Worm (Caenorhabditis elegans) whole organism, L2 larva: Measurements from ENCODE around the gene nhr-87.

ENCODE experiments used
- R02D3.7 ChIP-seq: fragments of 150-350 bp; optimal IDR thresholded peaks from 2 replicates; lab custom pipeline; 2014; ENCODE audit warnings: missing biosample characterization, missing genetic modification characterization
- alr-1 ChIP-seq: fragments of 150-350 bp; optimal IDR thresholded peaks from 2 replicates; lab custom pipeline; 2014; ENCODE audit warnings: missing biosample characterization, missing genetic modification characterization
- blmp-1 ChIP-seq: sonication (generic microtip); optimal IDR thresholded peaks from 2 replicates; lab custom pipeline; 2017; ENCODE audit warnings: missing genetic modification characterization, mild to moderate bottlenecking, missing compliant biosample characterization, antibody characterized with exemption, moderate library complexity; ENCODE audit not compliant: insufficient read depth
- ceh-16 ChIP-seq: fragments of 150-350 bp; optimal IDR thresholded peaks from 2 replicates; lab custom pipeline; 2014; ENCODE audit warnings: missing biosample characterization, missing genetic modification characterization
- fos-1 ChIP-seq: fragments of 150-350 bp; optimal IDR thresholded peaks from 2 replicates; lab custom pipeline; 2014; ENCODE audit warnings: missing biosample characterization, missing genetic modification characterization
- lin-39 ChIP-seq: fragments of 150-350 bp; optimal IDR thresholded peaks from 2 replicates; lab custom pipeline; 2014; ENCODE audit warnings: missing biosample characterization, missing genetic modification reagents, missing genetic modification characterization
- mab-5 ChIP-seq: fragments of 150-350 bp; optimal IDR thresholded peaks from 2 replicates; lab custom pipeline; 2014; ENCODE audit warnings: missing biosample characterization, missing genetic modification characterization
- mdl-1 ChIP-seq, 2 experiments: fragments of 150-350 bp in 1 of 2; sonication (generic microtip) in 1 of 2; optimal IDR thresholded peaks; 2 replicates each; lab custom pipeline; 2017; ENCODE audit warnings: missing biosample characterization in 2 of 2, missing genetic modification characterization in 2 of 2
- nhr-12 ChIP-seq: fragments of 150-350 bp; optimal IDR thresholded peaks from 2 replicates; lab custom pipeline; 2014; ENCODE audit warnings: missing biosample characterization, missing genetic modification characterization
- peb-1 ChIP-seq: fragments of 150-350 bp; optimal IDR thresholded peaks from 2 replicates; lab custom pipeline; 2014; ENCODE audit warnings: missing biosample characterization, missing genetic modification characterization
- sma-9 ChIP-seq, 2 experiments: fragments of 150-350 bp in 1 of 2; sonication (generic microtip) in 1 of 2; optimal IDR thresholded peaks; 2 replicates each; lab custom pipeline; 2014 to 2016; ENCODE audit warnings: missing genetic modification characterization in 2 of 2, mild to moderate bottlenecking in 1 of 2, missing biosample characterization in 1 of 2, missing compliant biosample characterization in 1 of 2, missing genetic modification reagents in 1 of 2, moderate library complexity in 1 of 2
- snpc-4 ChIP-seq: fragments of 150-350 bp; optimal IDR thresholded peaks from 2 replicates; lab custom pipeline; 2014; ENCODE audit warnings: missing biosample characterization, missing genetic modification characterization
- unc-62 ChIP-seq: fragments of 150-350 bp; optimal IDR thresholded peaks from 2 replicates; lab custom pipeline; 2014; ENCODE audit warnings: missing biosample characterization, missing genetic modification reagents, missing genetic modification characterization
- ztf-11 ChIP-seq: sonication (generic microtip); optimal IDR thresholded peaks from 2 replicates; lab custom pipeline; 2017; ENCODE audit warnings: missing biosample characterization, missing genetic modification characterization

DNA sequence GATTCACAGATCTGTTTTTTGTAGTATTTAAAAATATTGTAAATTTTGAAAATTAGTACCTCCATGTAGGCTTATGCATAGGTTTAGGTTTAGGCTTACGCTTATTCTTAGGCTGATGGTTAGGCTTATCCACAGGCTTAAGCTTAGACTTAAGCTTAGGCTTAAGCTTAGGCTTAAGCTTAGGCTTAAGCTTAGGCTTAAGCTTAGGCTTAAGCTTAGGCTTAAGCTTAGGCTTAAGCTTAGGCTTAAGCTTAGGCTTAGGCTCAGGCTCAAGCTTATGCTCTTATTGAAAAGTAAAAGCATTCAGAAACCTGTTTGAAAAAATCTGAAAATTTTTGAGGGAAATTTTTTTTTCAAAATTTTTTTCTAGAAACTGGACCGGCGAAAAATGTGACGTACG, 8.8 kb downstream of the nhr-87 start:
- no peak for TF ChIP-seq fos-1 (tag; lab: Kevin White, UChicago)
- TF ChIP-seq mab-5 = no peak
- no peak for TF ChIP-seq unc-62 (GFP tag; lab: Kevin White, UChicago)
- TF ChIP-seq lin-39 (tag; lab: Kevin White, UChicago) = no peak
- no peak for TF ChIP-seq R02D3.7
- no peak for TF ChIP-seq ceh-16 (tag; lab: Kevin White, UChicago)
- TF ChIP-seq snpc-4 (tag; lab: Kevin White, UChicago) = no peak
- no peak for TF ChIP-seq ztf-11 (tag; lab: Kevin White, UChicago)
- TF ChIP-seq sma-9 (GFP tag; optimal IDR thresholded peaks at IDR 0.05; lab: Kevin White, UChicago) = no peak
- no peak for TF ChIP-seq sma-9 (tag; optimal IDR thresholded peaks at IDR 0.05; lab: Kevin White, UChicago)
- no peak for TF ChIP-seq blmp-1 (tag; lab: Kevin White, UChicago)
- no peak for TF ChIP-seq alr-1 (tag; lab: Kevin White, UChicago)
- TF ChIP-seq mdl-1 (tag; optimal IDR thresholded peaks at IDR 0.05; lab: Kevin White, UChicago) = no peak
- no peak for TF ChIP-seq peb-1
- no peak for TF ChIP-seq nhr-12
